Fruit fly (Drosophila melanogaster): ENCODE data around the gene Mpp6.
A peak's percentile ranks its signal among the peaks of the same experiment; 100 is the strongest.

Mpp6 gene

dm6 chr2L:21162875-21163274 lies 6.8 kb downstream of the Mpp6 start, which contains the start of gene Nbr (continued):
- TF ChIP-seq CG17912 (GFP tag; optimal IDR thresholded peaks at IDR 0.05) (no peak), bowl (GFP tag; IDR thresholded peaks at IDR 0.05) (no peak), CG6854 (GFP tag; optimal IDR thresholded peaks at IDR 0.05) (no peak), gce (GFP tag; IDR thresholded peaks at IDR 0.05) (no peak), chinmo (GFP tag; IDR thresholded peaks at IDR 0.05; ENCODE audit: partially characterized antibody) (peak; percentile 76; the same call in 1 of the 4 replicates), CG10209 (GFP tag; optimal IDR thresholded peaks at IDR 0.05) (no peak), CG8359 (GFP tag; optimal IDR thresholded peaks at IDR 0.05; ENCODE audit: borderline replicate concordance) (no peak), Vsx1 (GFP tag; optimal IDR thresholded peaks at IDR 0.05) (no peak), grau (tag; optimal IDR thresholded peaks at IDR 0.05) (no peak), Sox100B (GFP tag; optimal IDR thresholded peaks at IDR 0.05) (no peak), mld (GFP tag; IDR thresholded peaks at IDR 0.05; ENCODE audit: partially characterized antibody) (no peak), zf30C (GFP tag; optimal IDR thresholded peaks at IDR 0.05) (no peak), Fer3 (tag; optimal IDR thresholded peaks at IDR 0.05) (no peak), Oaz (GFP tag; IDR thresholded peaks at IDR 0.05) (no peak), CG17829 (tag; optimal IDR thresholded peaks at IDR 0.05) (no peak), NC2α (GFP tag; optimal IDR thresholded peaks at IDR 0.05) (no peak), disco-r (GFP tag; optimal IDR thresholded peaks at IDR 0.05) (no peak), cg (GFP tag; optimal IDR thresholded peaks at IDR 0.05) (no peak), Dll (GFP tag; IDR thresholded peaks at IDR 0.05; ENCODE audit: partially characterized antibody) (peak; percentile 67), CG43689 (GFP tag; IDR thresholded peaks at IDR 0.05) (no peak), CG11456 (GFP tag; IDR thresholded peaks at IDR 0.05) (peak; percentile 16; the same call in 1 of the 3 replicates), CG10147 (GFP tag; optimal IDR thresholded peaks at IDR 0.05) (no peak), rib (GFP tag; IDR thresholded peaks at IDR 0.05) (no peak), CG18764 (GFP tag; optimal IDR thresholded peaks at IDR 0.05) (no peak), CG6683 (GFP tag; optimal IDR thresholded peaks at IDR 0.05) (no peak), onecut (GFP tag; IDR thresholded peaks at IDR 0.05) (no peak), CG2116 (GFP tag; optimal IDR thresholded peaks at IDR 0.05) (no peak), CrebB (tag; optimal IDR thresholded peaks at IDR 0.05) (no peak), otp (GFP tag; IDR thresholded peaks at IDR 0.05) (0 out of 3 replicates have a peak, but pooled peaks have one; percentile 16), crc (GFP tag; optimal IDR thresholded peaks at IDR 0.05) (no peak), CG33213 (GFP tag; optimal IDR thresholded peaks at IDR 0.05) (no peak), kay (GFP tag; optimal IDR thresholded peaks at IDR 0.05) (no peak), aop (GFP tag; IDR thresholded peaks at IDR 0.05) (no peak), Dip2 (GFP tag; IDR thresholded peaks at IDR 0.05) (no peak), Hr51 (GFP tag; optimal IDR thresholded peaks at IDR 0.05) (no peak), emc (GFP tag; optimal IDR thresholded peaks at IDR 0.05) (no peak), ato (GFP tag; IDR thresholded peaks at IDR 0.05; ENCODE audit: partially characterized antibody) (peak; percentile 33; the same call in 1 of the 2 replicates), Blimp-1 (GFP tag; optimal IDR thresholded peaks at IDR 0.05) (no peak), CG17802 (tag; optimal IDR thresholded peaks at IDR 0.05) (no peak), Bgb (GFP tag; IDR thresholded peaks at IDR 0.05; ENCODE audit: partially characterized antibody) (peak; percentile 52), Dek (tag; optimal IDR thresholded peaks at IDR 0.05) (no peak), HmgZ (tag; optimal IDR thresholded peaks at IDR 0.05) (no peak), CG12155 (GFP tag; optimal IDR thresholded peaks at IDR 0.05) (no peak), CG13424 (tag; optimal IDR thresholded peaks at IDR 0.05) (no peak), Optix (GFP tag; IDR thresholded peaks at IDR 0.05) (no peak), HLHmδ (GFP tag; optimal IDR thresholded peaks at IDR 0.05) (no peak), MBD-R2 (GFP tag; IDR thresholded peaks at IDR 0.05) (peak; percentile 71), CG8388 (GFP tag; optimal IDR thresholded peaks at IDR 0.05) (no peak), prd (optimal IDR thresholded peaks at IDR 0.05) (no peak), prd (GFP tag; IDR thresholded peaks at IDR 0.05) (no peak), CG7357 (GFP tag; IDR thresholded peaks at IDR 0.05) (no peak)
